Worm (Caenorhabditis elegans) whole organism, L4 larva: Measurements from ENCODE around the gene Y56A3A.22.

ENCODE experiments used
- F49E8.2 ChIP-seq: sonication (generic microtip); optimal IDR thresholded peaks from 2 replicates; lab custom pipeline; 2016; ENCODE audit warnings: missing compliant biosample characterization, mild to moderate bottlenecking, missing genetic modification characterization, borderline replicate concordance
- T26A8.4 ChIP-seq: fragments of 200-800 bp; sonication (Bioruptor generic); IDR thresholded peaks from 2 replicates; pipeline ENCODE4 v1.3.6; 2022; ENCODE audit warnings: missing genetic modification characterization, missing compliant biosample characterization
- Y48G9A.11 ChIP-seq: fragments of 200-800 bp; sonication (Bioruptor generic); IDR thresholded peaks from 2 replicates; pipeline ENCODE4 v1.3.6; 2022; ENCODE audit warnings: missing genetic modification reagents, missing genetic modification characterization, missing compliant biosample characterization
- Y5F2A.4 ChIP-seq: fragments of 200-800 bp; sonication (Bioruptor generic); optimal IDR thresholded peaks from 2 replicates; lab custom pipeline; 2018; ENCODE audit warnings: mild to moderate bottlenecking, missing genetic modification characterization, missing compliant biosample characterization
- aha-1 ChIP-seq: fragments of 150-350 bp; peaks from one replicate; lab custom pipeline; 2014; ENCODE audit warnings: missing biosample characterization, missing genetic modification characterization
- ama-1 ChIP-seq: fragments of 150-350 bp; optimal IDR thresholded peaks from 2 replicates; lab custom pipeline; 2014; ENCODE audit warnings: inconsistent platforms, mixed read lengths
- arid-1 ChIP-seq: fragments of 200-800 bp; sonication (Bioruptor generic); conservative IDR thresholded peaks from 2 replicates; pipeline ENCODE4 v1.3.6; 2022; ENCODE audit warnings: missing genetic modification reagents, missing genetic modification characterization, missing compliant biosample characterization
- ceh-20 ChIP-seq: fragments of 200-800 bp; sonication (Bioruptor generic); IDR thresholded peaks from 2 replicates; pipeline ENCODE4 v1.3.6; 2022; ENCODE audit warnings: missing genetic modification reagents, missing genetic modification characterization, missing compliant biosample characterization
- ceh-32 ChIP-seq: sonication (generic microtip); optimal IDR thresholded peaks from 2 replicates; lab custom pipeline; 2016; ENCODE audit warnings: mild to moderate bottlenecking, missing genetic modification characterization, missing compliant biosample characterization; ENCODE audit not compliant: poor library complexity
- ctbp-1 ChIP-seq: fragments of 200-800 bp; sonication (Bioruptor generic); IDR thresholded peaks from 2 replicates; pipeline ENCODE4 v1.3.6; 2022; ENCODE audit warnings: missing genetic modification reagents, missing genetic modification characterization, missing compliant biosample characterization
- dmd-6 ChIP-seq: fragments of 200-800 bp; sonication (Bioruptor generic); IDR thresholded peaks from 2 replicates; pipeline ENCODE4 v1.3.6; 2022; ENCODE audit warnings: missing genetic modification reagents, missing genetic modification characterization, missing compliant biosample characterization
- dmd-8 ChIP-seq: fragments of 200-800 bp; sonication (Bioruptor generic); IDR thresholded peaks from 2 replicates; pipeline ENCODE4 v1.3.6; 2022; ENCODE audit warnings: missing genetic modification characterization, missing compliant biosample characterization
- duxl-1 ChIP-seq: sonication (generic microtip); optimal IDR thresholded peaks from 2 replicates; lab custom pipeline; 2016; ENCODE audit warnings: mild to moderate bottlenecking, missing genetic modification characterization, moderate library complexity, missing compliant biosample characterization; ENCODE audit not compliant: poor library complexity
- dve-1 ChIP-seq: sonication (generic microtip); optimal IDR thresholded peaks from 2 replicates; lab custom pipeline; 2017; ENCODE audit warnings: antibody characterized with exemption, mild to moderate bottlenecking, missing genetic modification characterization, missing compliant biosample characterization; ENCODE audit not compliant: insufficient read depth
- egl-43 ChIP-seq: fragments of 200-800 bp; sonication (Bioruptor generic); IDR thresholded peaks from 2 replicates; pipeline ENCODE4 v1.3.6; 2022; ENCODE audit warnings: missing genetic modification reagents, missing genetic modification characterization, missing compliant biosample characterization
- gei-8 ChIP-seq: fragments of 200-800 bp; sonication (Bioruptor generic); optimal IDR thresholded peaks from 2 replicates; lab custom pipeline; 2018; ENCODE audit warnings: mild to moderate bottlenecking, missing genetic modification characterization, missing compliant biosample characterization
- hif-1 ChIP-seq, 2 experiments: sonication (generic microtip); optimal IDR thresholded peaks; 2 replicates each; lab custom pipeline; 2016 to 2017; ENCODE audit warnings: missing compliant biosample characterization in 2 of 2, missing genetic modification characterization in 2 of 2, missing genetic modification reagents in 2 of 2, missing genotype in 2 of 2, mild to moderate bottlenecking in 1 of 2
- hlh-11 ChIP-seq: fragments of 200-800 bp; sonication (Bioruptor generic); optimal IDR thresholded peaks from 2 replicates; lab custom pipeline; 2018; ENCODE audit warnings: mild to moderate bottlenecking, missing genetic modification characterization, missing compliant biosample characterization
- hmg-1.1 ChIP-seq: fragments of 200-800 bp; sonication (Bioruptor generic); IDR thresholded peaks from 2 replicates; pipeline ENCODE4 v1.3.6; 2022; ENCODE audit warnings: missing genetic modification reagents, missing genetic modification characterization, missing compliant biosample characterization
- jun-1 ChIP-seq: fragments of 150-350 bp; optimal IDR thresholded peaks from 2 replicates; lab custom pipeline; 2014; ENCODE audit warnings: missing biosample characterization, missing genetic modification reagents, missing genetic modification characterization
- lim-7 ChIP-seq: fragments of 200-800 bp; sonication (Bioruptor generic); IDR thresholded peaks from 2 replicates; pipeline ENCODE4 v1.3.6; 2022; ENCODE audit warnings: missing genetic modification characterization, missing compliant biosample characterization
- lin-13 ChIP-seq: fragments of 150-350 bp; optimal IDR thresholded peaks from 2 replicates; lab custom pipeline; 2014; ENCODE audit warnings: missing biosample characterization, missing genetic modification reagents, missing genetic modification characterization
- lin-15B ChIP-seq: fragments of 150-350 bp; sonication (generic microtip); optimal IDR thresholded peaks from 3 replicates; lab custom pipeline; 2014; ENCODE audit warnings: missing biosample characterization, missing genetic modification characterization
- lin-38 ChIP-seq: fragments of 200-800 bp; sonication (Bioruptor generic); IDR thresholded peaks from 2 replicates; pipeline ENCODE4 v1.3.6; 2022; ENCODE audit warnings: missing genetic modification reagents, missing genetic modification characterization, missing compliant biosample characterization
- lsy-2 ChIP-seq, 2 experiments: fragments of 150-350 bp in 1 of 2; sonication (generic microtip) in 1 of 2; optimal IDR thresholded peaks; 2 replicates each; lab custom pipeline; 2014 to 2017; ENCODE audit warnings: missing biosample characterization in 2 of 2, missing genetic modification characterization in 2 of 2
- madf-5 ChIP-seq, 2 experiments: fragments of 200-800 bp; sonication (Bioruptor generic); IDR thresholded peaks; 2 replicates each; pipeline ENCODE4 v1.3.6; 2022; ENCODE audit warnings: missing compliant biosample characterization in 2 of 2, missing genetic modification characterization in 2 of 2
- madf-9 ChIP-seq: fragments of 200-800 bp; sonication (Bioruptor generic); conservative IDR thresholded peaks from 2 replicates; pipeline ENCODE4 v1.3.6; 2022; ENCODE audit warnings: missing genetic modification reagents, missing genetic modification characterization, missing compliant biosample characterization
- mep-1 ChIP-seq: fragments of 150-350 bp; sonication (generic microtip); optimal IDR thresholded peaks from 3 replicates; lab custom pipeline; 2014; ENCODE audit warnings: missing biosample characterization, missing genetic modification characterization
- mes-2 ChIP-seq: sonication (generic microtip); optimal IDR thresholded peaks from 2 replicates; lab custom pipeline; 2016; ENCODE audit warnings: missing genotype, mild to moderate bottlenecking, missing genetic modification characterization, missing compliant biosample characterization; ENCODE audit not compliant: poor library complexity, severe bottlenecking
- mxl-2 ChIP-seq: fragments of 200-800 bp; sonication (Bioruptor generic); conservative IDR thresholded peaks from 2 replicates; pipeline ENCODE4 v1.3.6; 2022; ENCODE audit warnings: missing genetic modification reagents, missing genetic modification characterization, missing compliant biosample characterization
- mxl-3 ChIP-seq: fragments of 200-800 bp; sonication (Bioruptor generic); optimal IDR thresholded peaks from 2 replicates; lab custom pipeline; 2018; ENCODE audit warnings: mild to moderate bottlenecking, missing genetic modification characterization, missing compliant biosample characterization
- nhr-10 ChIP-seq: fragments of 150-350 bp; optimal IDR thresholded peaks from 2 replicates; lab custom pipeline; 2014; ENCODE audit warnings: missing biosample characterization, missing genetic modification characterization
- nhr-102 ChIP-seq: sonication (generic microtip); optimal IDR thresholded peaks from 2 replicates; lab custom pipeline; 2016; ENCODE audit warnings: mild to moderate bottlenecking, missing genetic modification characterization, moderate library complexity, missing compliant biosample characterization
- nhr-42 ChIP-seq: fragments of 200-800 bp; sonication (Bioruptor generic); IDR thresholded peaks from 2 replicates; pipeline ENCODE4 v1.3.6; 2022; ENCODE audit warnings: missing genetic modification characterization, missing compliant biosample characterization
- nhr-48 ChIP-seq: sonication (generic microtip); optimal IDR thresholded peaks from 2 replicates; lab custom pipeline; 2016; ENCODE audit warnings: mild to moderate bottlenecking, missing genetic modification characterization, missing compliant biosample characterization
- pha-4 ChIP-seq, 2 experiments: fragments of 150-350 bp in 1 of 2; fragments of 200-800 bp in 1 of 2; sonication (Bioruptor generic) in 1 of 2; IDR thresholded peaks in 1 of 2; optimal IDR thresholded peaks in 1 of 2; 2 replicates each; pipeline versions ENCODE4 v1.3.6 to Lab custom; 2014 to 2022; ENCODE audit warnings: missing genetic modification characterization in 2 of 2, missing genetic modification reagents in 2 of 2, missing biosample characterization in 1 of 2, missing compliant biosample characterization in 1 of 2
- rbr-2 ChIP-seq: sonication (generic microtip); optimal IDR thresholded peaks from 2 replicates; lab custom pipeline; 2016; ENCODE audit warnings: missing genotype, missing genetic modification characterization, missing compliant biosample characterization
- sdz-12 ChIP-seq: fragments of 200-800 bp; sonication (Bioruptor generic); optimal IDR thresholded peaks from 2 replicates; lab custom pipeline; 2018; ENCODE audit warnings: mild to moderate bottlenecking, missing genetic modification characterization, missing compliant biosample characterization
- set-16 ChIP-seq: fragments of 200-800 bp; sonication (Bioruptor generic); IDR thresholded peaks from 2 replicates; pipeline ENCODE4 v1.3.6; 2022; ENCODE audit warnings: missing genetic modification reagents, missing genetic modification characterization, missing compliant biosample characterization
- snpc-1.2 ChIP-seq: fragments of 200-800 bp; sonication (Bioruptor generic); IDR thresholded peaks from 2 replicates; pipeline ENCODE4 v1.3.6; 2022; ENCODE audit warnings: missing genetic modification reagents, missing genetic modification characterization, missing compliant biosample characterization
- spr-1 ChIP-seq: sonication (generic microtip); optimal IDR thresholded peaks from 2 replicates; lab custom pipeline; 2016; ENCODE audit warnings: mild to moderate bottlenecking, missing genetic modification characterization, missing compliant biosample characterization
- spr-3 ChIP-seq: fragments of 200-800 bp; sonication (Bioruptor generic); optimal IDR thresholded peaks from 2 replicates; lab custom pipeline; 2018; ENCODE audit warnings: mild to moderate bottlenecking, missing genetic modification characterization, missing compliant biosample characterization
- tra-1 ChIP-seq: fragments of 200-800 bp; sonication (Bioruptor generic); IDR thresholded peaks from 2 replicates; pipeline ENCODE4 v1.3.6; 2022; ENCODE audit warnings: missing genetic modification reagents, missing genetic modification characterization, missing compliant biosample characterization
- unc-39 ChIP-seq: sonication (generic microtip); optimal IDR thresholded peaks from 2 replicates; lab custom pipeline; 2017; ENCODE audit warnings: missing biosample characterization, missing genetic modification characterization
- vab-7 ChIP-seq: fragments of 200-800 bp; sonication (Bioruptor generic); IDR thresholded peaks from 2 replicates; pipeline ENCODE4 v1.3.6; 2022; ENCODE audit warnings: missing genetic modification reagents, missing genetic modification characterization, missing compliant biosample characterization
- zfp-3 ChIP-seq: fragments of 200-800 bp; sonication (Bioruptor generic); conservative IDR thresholded peaks from 2 replicates; pipeline ENCODE4 v1.3.6; 2022; ENCODE audit warnings: missing genetic modification reagents, missing genetic modification characterization, missing compliant biosample characterization
- ztf-11 ChIP-seq: fragments of 150-350 bp; optimal IDR thresholded peaks from 2 replicates; lab custom pipeline; 2014; ENCODE audit warnings: missing biosample characterization, missing genetic modification characterization
- ztf-7 ChIP-seq: fragments of 150-350 bp; optimal IDR thresholded peaks from 2 replicates; lab custom pipeline; 2014; ENCODE audit warnings: missing biosample characterization, missing genetic modification characterization

Gene Y56A3A.22

DNA sequence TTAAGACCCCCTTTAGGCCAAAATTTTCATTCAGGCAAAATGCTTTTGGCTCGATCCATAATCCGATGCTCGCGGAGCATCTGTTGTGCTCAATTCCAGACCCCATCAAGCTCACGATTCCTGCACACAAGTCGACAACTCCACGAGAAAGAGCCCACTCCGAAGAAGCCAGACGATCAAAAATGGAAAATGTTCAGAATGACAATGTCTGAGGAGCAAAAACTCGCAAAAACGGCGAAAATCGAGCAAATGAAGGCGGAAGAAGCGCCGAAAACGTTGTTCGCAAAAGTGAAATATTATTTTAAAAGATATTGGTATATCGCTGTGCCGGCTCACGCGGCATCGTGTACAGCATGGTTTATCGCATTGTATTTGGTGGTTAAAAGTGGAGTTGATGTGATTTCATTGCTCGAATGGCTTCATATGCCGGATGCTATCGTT lies at the start of gene Y56A3A.22:
TSS of gene Y56A3A.22 (plus strand) at position 35 of the 441 bp plus-strand sequence.
- peak; percentile 73 for TF ChIP-seq Y5F2A.4 (GFP tag; lab: Kevin White, UChicago)
- peak in 1 of 2 experiments; percentile 3 for TF ChIP-seq lsy-2 (tag; optimal IDR thresholded peaks at IDR 0.05; lab: Kevin White, UChicago)
- no peak for TF ChIP-seq mxl-2 (GFP tag; lab: Robert Waterston, UW)
- peak; percentile 42 for TF ChIP-seq hlh-11 (tag; lab: Kevin White, UChicago)
- no peak; the same call in 1 of the 2 replicates for TF ChIP-seq zfp-3 (GFP tag; lab: Robert Waterston, UW)
- no peak for TF ChIP-seq sdz-12 (GFP tag; lab: Kevin White, UChicago)
- TF ChIP-seq vab-7 = peak; percentile 39; the same call in 1 of the 2 replicates
- TF ChIP-seq ceh-32 (tag; lab: Kevin White, UChicago) = no peak
- TF ChIP-seq nhr-42 (GFP tag; lab: Robert Waterston, UW) = peak; percentile 59
- peak; percentile 55; the same call in 1 of the 2 replicates for TF ChIP-seq egl-43 (GFP tag; lab: Robert Waterston, UW)
- TF ChIP-seq dmd-6 (GFP tag; lab: Robert Waterston, UW) = no peak
- TF ChIP-seq gei-8 = peak; percentile 78
- TF ChIP-seq ceh-20 (GFP tag; lab: Robert Waterston, UW) = peak; percentile 50; the same call in 1 of the 2 replicates
- peak; percentile 44 for TF ChIP-seq rbr-2 (tag; lab: Kevin White, UChicago)
- TF ChIP-seq madf-9 = peak; percentile 17; the same call in 1 of the 2 replicates
- TF ChIP-seq lin-15B (tag; lab: Kevin White, UChicago) = no peak
- TF ChIP-seq ztf-7 (tag; lab: Kevin White, UChicago) = no peak
- no peak for TF ChIP-seq hif-1 (tag; optimal IDR thresholded peaks at IDR 0.05; lab: Kevin White, UChicago)
- TF ChIP-seq unc-39 (tag; lab: Kevin White, UChicago) = no peak
- peak; percentile 55 for TF ChIP-seq lin-38 (GFP tag; lab: Robert Waterston, UW)
- TF ChIP-seq mep-1 (tag; lab: Kevin White, UChicago) = peak; percentile 22
- peak; percentile 96 for TF ChIP-seq aha-1 (tag; lab: Kevin White, UChicago)
- TF ChIP-seq set-16 = peak; percentile 22; the same call in 1 of the 2 replicates
- TF ChIP-seq ztf-11 (tag; lab: Kevin White, UChicago) = no peak
- TF ChIP-seq F49E8.2 (tag; lab: Kevin White, UChicago) = no peak
- TF ChIP-seq nhr-102 = peak; percentile 74
- TF ChIP-seq dmd-8 (GFP tag; lab: Robert Waterston, UW) = no peak
- peak; percentile 85 for TF ChIP-seq T26A8.4
- peak; percentile 6 for TF ChIP-seq mxl-3
- TF ChIP-seq snpc-1.2 (GFP tag; lab: Robert Waterston, UW) = peak; percentile 69
- peak; percentile 27; the same call in 1 of the 2 replicates for TF ChIP-seq hmg-1.1 (GFP tag; lab: Robert Waterston, UW)
- peak; percentile 30 for TF ChIP-seq spr-1 (tag; lab: Kevin White, UChicago)
- peak; percentile 23 for TF ChIP-seq duxl-1 (tag; lab: Kevin White, UChicago)
- TF ChIP-seq arid-1 (GFP tag; lab: Robert Waterston, UW) = peak; percentile 83
- TF ChIP-seq nhr-48 = peak; percentile 14
- peak; percentile 43; the same call in 1 of the 2 replicates for TF ChIP-seq Y48G9A.11 (GFP tag; lab: Robert Waterston, UW)
- no peak for TF ChIP-seq lin-13 (GFP tag; lab: Kevin White, UChicago)
- TF ChIP-seq mes-2 = peak; percentile 51
- peak; percentile 67 for TF ChIP-seq spr-3 (GFP tag; lab: Kevin White, UChicago)
- no peak for TF ChIP-seq madf-5 (GFP tag; IDR thresholded peaks at IDR 0.05; lab: Robert Waterston, UW)
- TF ChIP-seq jun-1 = peak; percentile 22
- TF ChIP-seq nhr-10 (tag; lab: Kevin White, UChicago) = no peak
- TF ChIP-seq ama-1 (lab: Kevin White, UChicago) = peak; percentile 92
- peak; percentile 58; the same call in 1 of the 2 replicates for TF ChIP-seq pha-4 (GFP tag; IDR thresholded peaks at IDR 0.05; lab: Robert Waterston, UW)
- no peak for TF ChIP-seq pha-4 (tag; optimal IDR thresholded peaks at IDR 0.05; lab: Kevin White, UChicago)
- 0 out of 2 replicates have a peak, but pooled peaks have one; percentile 37 for TF ChIP-seq ctbp-1 (GFP tag; lab: Robert Waterston, UW)
- TF ChIP-seq tra-1 (GFP tag; lab: Robert Waterston, UW) = peak; percentile 43; the same call in 1 of the 2 replicates
- TF ChIP-seq dve-1 = peak; percentile 43
- 0 out of 2 replicates have a peak, but pooled peaks have one; percentile 21 for TF ChIP-seq lim-7 (GFP tag; lab: Robert Waterston, UW)
